Fruit fly (Drosophila melanogaster): ENCODE measurements around the gene bif.
A peak's percentile ranks its signal among the peaks of the same experiment; 100 is the strongest.

The bif gene

dm6 chrX:11678539-11679040 lies at the start of gene bif, which contains the start of gene Vlet (continued):
- peak; percentile 41 for TF ChIP-seq pum (GFP tag; optimal IDR thresholded peaks at IDR 0.05)
- TF ChIP-seq CG17385 (GFP tag; optimal IDR thresholded peaks at IDR 0.05) = peak; percentile 71
- TF ChIP-seq sima (GFP tag; optimal IDR thresholded peaks at IDR 0.05) = no peak
- TF ChIP-seq Max (GFP tag; optimal IDR thresholded peaks at IDR 0.05) = peak; percentile 31
- TF ChIP-seq sqz (GFP tag; optimal IDR thresholded peaks at IDR 0.05) = peak; percentile 34
- TF ChIP-seq CG4424 (GFP tag; optimal IDR thresholded peaks at IDR 0.05) = peak; percentile 56
- no peak for TF ChIP-seq slp2 (GFP tag; optimal IDR thresholded peaks at IDR 0.05)
- TF ChIP-seq Gsc (GFP tag; IDR thresholded peaks at IDR 0.05) = no peak
- peak; percentile 48 for TF ChIP-seq stwl (tag; optimal IDR thresholded peaks at IDR 0.05)
- no peak for TF ChIP-seq CG12219 (GFP tag; optimal IDR thresholded peaks at IDR 0.05)
- TF ChIP-seq CG6689 (GFP tag; IDR thresholded peaks at IDR 0.05) = peak; percentile 49
- no peak for TF ChIP-seq CG12236 (GFP tag; optimal IDR thresholded peaks at IDR 0.05)
- peak; percentile 78 for TF ChIP-seq CG9727 (GFP tag; optimal IDR thresholded peaks at IDR 0.05)
- peak; percentile 18 for TF ChIP-seq CG3995 (GFP tag; optimal IDR thresholded peaks at IDR 0.05)
- no peak for TF ChIP-seq HmgD (GFP tag; optimal IDR thresholded peaks at IDR 0.05)
- TF ChIP-seq lbe (GFP tag; optimal IDR thresholded peaks at IDR 0.05) = peak; percentile 42
- peak; percentile 60 for TF ChIP-seq PHDP (tag; optimal IDR thresholded peaks at IDR 0.05)
- peak; percentile 44 for TF ChIP-seq CG2116 (GFP tag; optimal IDR thresholded peaks at IDR 0.05)
- TF ChIP-seq MESR4 (GFP tag; optimal IDR thresholded peaks at IDR 0.05) = no peak
- peak; percentile 28 for TF ChIP-seq CG6765 (GFP tag; optimal IDR thresholded peaks at IDR 0.05)
- 0 out of 2 replicates have a peak, but pooled peaks have one; percentile 52 for TF ChIP-seq vvl (GFP tag; IDR thresholded peaks at IDR 0.05)
- peak; percentile 41 for TF ChIP-seq CG12104 (GFP tag; optimal IDR thresholded peaks at IDR 0.05)
- peak; percentile 11 for TF ChIP-seq shn (GFP tag; optimal IDR thresholded peaks at IDR 0.05)
- TF ChIP-seq gem (tag; optimal IDR thresholded peaks at IDR 0.05) = peak; percentile 82
- no peak for TF ChIP-seq run (tag; optimal IDR thresholded peaks at IDR 0.05)
- peak; percentile 50; the same call in 2 of the 3 replicates for TF ChIP-seq knrl (GFP tag; IDR thresholded peaks at IDR 0.05; ENCODE audit: partially characterized antibody)
- peak; percentile 45 for TF ChIP-seq al (GFP tag; IDR thresholded peaks at IDR 0.05)
- TF ChIP-seq CG8944 (GFP tag; optimal IDR thresholded peaks at IDR 0.05) = peak; percentile 52
- TF ChIP-seq CG4328 (GFP tag; optimal IDR thresholded peaks at IDR 0.05) = peak; percentile 62
- peak; percentile 74 for TF ChIP-seq CG6791 (GFP tag; IDR thresholded peaks at IDR 0.05; ENCODE audit: partially characterized antibody)
- TF ChIP-seq CG2129 (GFP tag; IDR thresholded peaks at IDR 0.05; ENCODE audit: partially characterized antibody) = 0 out of 2 replicates have a peak, but pooled peaks have one; percentile 18
- peak; percentile 80 for TF ChIP-seq nmo (GFP tag; optimal IDR thresholded peaks at IDR 0.05)
- TF ChIP-seq CG13287 (GFP tag; IDR thresholded peaks at IDR 0.05; ENCODE audit: partially characterized antibody) = peak; percentile 62
- no peak for TF ChIP-seq Adf1 (GFP tag; IDR thresholded peaks at IDR 0.05)
- TF ChIP-seq pzg (GFP tag; optimal IDR thresholded peaks at IDR 0.05) = peak; percentile 44
- TF ChIP-seq Awh (GFP tag; IDR thresholded peaks at IDR 0.05) = no peak
- TF ChIP-seq CG6654 (GFP tag; optimal IDR thresholded peaks at IDR 0.05) = peak; percentile 35
- peak; percentile 41; the same call in 1 of the 2 replicates for TF ChIP-seq CG4404 (GFP tag; IDR thresholded peaks at IDR 0.05)
- 0 out of 3 replicates have a peak, but pooled peaks have one; percentile 48 for TF ChIP-seq Dbx (GFP tag; IDR thresholded peaks at IDR 0.05)
- TF ChIP-seq CG2875 (GFP tag; optimal IDR thresholded peaks at IDR 0.05) = no peak
- peak; percentile 0 for TF ChIP-seq fu2 (GFP tag; optimal IDR thresholded peaks at IDR 0.05)
- TF ChIP-seq amos (GFP tag; IDR thresholded peaks at IDR 0.05; ENCODE audit: partially characterized antibody) = peak; percentile 69
- peak; percentile 59; the same call in 2 of the 3 replicates for TF ChIP-seq vnd (GFP tag; IDR thresholded peaks at IDR 0.05; ENCODE audit: partially characterized antibody)
- no peak for TF ChIP-seq sc (optimal IDR thresholded peaks at IDR 0.05)
- TF ChIP-seq sc (GFP tag; optimal IDR thresholded peaks at IDR 0.05) = peak; percentile 39
- TF ChIP-seq corto (GFP tag; optimal IDR thresholded peaks at IDR 0.05) = no peak
- peak; percentile 27 for TF ChIP-seq Myb (GFP tag; optimal IDR thresholded peaks at IDR 0.05)
- no peak; the same call in 1 of the 2 replicates for TF ChIP-seq onecut (GFP tag; IDR thresholded peaks at IDR 0.05)
- peak; percentile 31 for TF ChIP-seq HmgZ (tag; optimal IDR thresholded peaks at IDR 0.05)
- TF ChIP-seq CG6254 (GFP tag; optimal IDR thresholded peaks at IDR 0.05) = peak; percentile 9

Data from whole organism, embryonic.